Worm (Caenorhabditis elegans) whole organism, young adult: ENCODE measurements around the gene C13A2.3.

Experiments
- T07F8.4 ChIP-seq: sonication (generic microtip); optimal IDR thresholded peaks from 2 replicates; lab custom pipeline; 2016; ENCODE audit warnings: mild to moderate bottlenecking, missing genetic modification characterization, moderate library complexity, missing compliant biosample characterization
- ama-1 ChIP-seq, 3 experiments: fragments of 150-350 bp in 1 of 3; sonication (generic microtip) in 2 of 3; optimal IDR thresholded peaks; 2 replicates each; lab custom pipeline; 2014 to 2018; ENCODE audit warnings: missing biosample characterization in 2 of 3, missing genetic modification characterization in 2 of 3, missing genetic modification reagents in 2 of 3
- ceh-91 ChIP-seq: fragments of 200-800 bp; sonication (Bioruptor generic); IDR thresholded peaks from 2 replicates; pipeline ENCODE4 v1.3.6; 2022; ENCODE audit warnings: missing genetic modification reagents, missing genetic modification characterization, missing compliant biosample characterization
- die-1 ChIP-seq: sonication (generic microtip); optimal IDR thresholded peaks from 2 replicates; lab custom pipeline; 2016; ENCODE audit warnings: missing genotype, mild to moderate bottlenecking, missing genetic modification characterization, missing compliant biosample characterization
- egl-18 ChIP-seq: fragments of 200-800 bp; sonication (Bioruptor generic); IDR thresholded peaks from 2 replicates; pipeline ENCODE4 v1.3.6; 2022; ENCODE audit warnings: missing genetic modification reagents, missing genetic modification characterization, missing compliant biosample characterization
- egl-44 ChIP-seq: fragments of 200-800 bp; sonication (Bioruptor generic); IDR thresholded peaks from 2 replicates; pipeline ENCODE4 v1.3.6; 2022; ENCODE audit warnings: missing genetic modification reagents, missing genetic modification characterization, missing compliant biosample characterization
- lin-35 ChIP-seq, 3 experiments: fragments of 150-350 bp in 2 of 3; sonication (generic microtip) in 1 of 3; optimal IDR thresholded peaks; 2 replicates each; lab custom pipeline; 2014 to 2018; ENCODE audit warnings: missing biosample characterization in 3 of 3, missing genetic modification characterization in 3 of 3, missing genetic modification reagents in 3 of 3
- nhr-120 ChIP-seq: fragments of 200-800 bp; sonication (Bioruptor generic); IDR thresholded peaks from 2 replicates; pipeline ENCODE4 v1.3.6; 2022; ENCODE audit warnings: missing genetic modification characterization, missing compliant biosample characterization
- pbrm-1 ChIP-seq: fragments of 200-800 bp; sonication (Bioruptor generic); IDR thresholded peaks from 2 replicates; pipeline ENCODE4 v1.3.6; 2022; ENCODE audit warnings: missing genetic modification reagents, missing genetic modification characterization, missing compliant biosample characterization
- rpc-1 ChIP-seq, 2 experiments: fragments of 150-350 bp in 1 of 2; sonication (generic microtip) in 1 of 2; optimal IDR thresholded peaks; 2 replicates each; lab custom pipeline; 2014 to 2018; ENCODE audit warnings: missing biosample characterization in 1 of 2, missing genetic modification characterization in 1 of 2, missing genetic modification reagents in 1 of 2, missing genotype in 1 of 2
- tbp1 ChIP-seq: fragments of 200-800 bp; sonication (Bioruptor generic); optimal IDR thresholded peaks from 2 replicates; lab custom pipeline; 2018; ENCODE audit warnings: mild to moderate bottlenecking, missing genetic modification characterization, missing compliant biosample characterization
- ztf-26 ChIP-seq: sonication (generic microtip); optimal IDR thresholded peaks from 2 replicates; lab custom pipeline; 2017; ENCODE audit warnings: missing genetic modification characterization, missing compliant biosample characterization

DNA sequence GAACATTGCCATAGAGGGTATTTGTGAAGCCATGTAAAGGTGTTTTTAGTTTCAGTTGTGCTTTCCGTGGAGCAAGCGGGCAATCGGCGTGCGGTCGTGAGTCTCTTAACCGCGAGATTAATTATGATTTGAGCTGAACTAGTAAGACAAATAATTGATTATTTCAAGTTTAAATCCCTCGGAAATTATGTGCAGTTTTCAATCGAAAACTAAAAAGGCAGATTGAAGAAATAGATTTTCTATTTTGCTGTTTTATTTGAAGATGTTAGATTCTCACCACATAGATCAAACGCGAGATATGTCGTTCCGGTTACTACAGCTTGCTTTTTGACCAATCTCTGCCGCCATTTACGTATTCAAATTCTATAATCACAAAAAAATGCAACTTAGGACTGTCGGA is at the start of gene C13A2.3:
- TF ChIP-seq tbp1 (GFP tag; lab: Kevin White, UChicago), result no peak
- TF ChIP-seq rpc-1 (optimal IDR thresholded peaks at IDR 0.05; lab: Kevin White, UChicago), result no peak
- no peak for TF ChIP-seq rpc-1 (tag; optimal IDR thresholded peaks at IDR 0.05; lab: Kevin White, UChicago)
- TF ChIP-seq ama-1 (optimal IDR thresholded peaks at IDR 0.05; lab: Kevin White, UChicago), result no peak
- no peak for TF ChIP-seq ama-1 (GFP tag; optimal IDR thresholded peaks at IDR 0.05; lab: Kevin White, UChicago)
- no peak for TF ChIP-seq pbrm-1 (GFP tag; lab: Robert Waterston, UW)
- no peak for TF ChIP-seq ztf-26 (tag; lab: Kevin White, UChicago)
- no peak for TF ChIP-seq egl-44 (GFP tag; lab: Robert Waterston, UW)
- no peak for TF ChIP-seq egl-18
- TF ChIP-seq ceh-91, result no peak
- no peak for TF ChIP-seq die-1 (tag; lab: Kevin White, UChicago)
- TF ChIP-seq nhr-120, result no peak
- no peak for TF ChIP-seq T07F8.4
- no peak for TF ChIP-seq lin-35 (GFP tag; optimal IDR thresholded peaks at IDR 0.05; lab: Kevin White, UChicago)
